Worm (Caenorhabditis elegans) whole organism, L4 larva: Measurements from ENCODE around the gene ric-4.

Experiments
- D1046.2 ChIP-seq: fragments of 200-800 bp; sonication (Bioruptor generic); IDR thresholded peaks from 2 replicates; pipeline ENCODE4 v1.3.6; 2022; ENCODE audit warnings: missing genetic modification characterization, missing compliant biosample characterization
- F44E2.7 ChIP-seq: fragments of 200-800 bp; sonication (Bioruptor generic); IDR thresholded peaks from 2 replicates; pipeline ENCODE4 v2.1.2; 2022; ENCODE audit warnings: missing genetic modification characterization, missing compliant biosample characterization
- T20F7.1 ChIP-seq: fragments of 200-800 bp; sonication (Bioruptor generic); optimal IDR thresholded peaks from 2 replicates; lab custom pipeline; 2018; ENCODE audit warnings: mild to moderate bottlenecking, missing genetic modification characterization, missing compliant biosample characterization
- T26A8.4 ChIP-seq: fragments of 200-800 bp; sonication (Bioruptor generic); IDR thresholded peaks from 2 replicates; pipeline ENCODE4 v1.3.6; 2022; ENCODE audit warnings: missing genetic modification characterization, missing compliant biosample characterization
- Y48G9A.11 ChIP-seq: fragments of 200-800 bp; sonication (Bioruptor generic); IDR thresholded peaks from 2 replicates; pipeline ENCODE4 v1.3.6; 2022; ENCODE audit warnings: missing genetic modification reagents, missing genetic modification characterization, missing compliant biosample characterization
- ZK337.2 ChIP-seq: fragments of 200-800 bp; sonication (Bioruptor generic); IDR thresholded peaks from 2 replicates; pipeline ENCODE4 v1.3.6; 2022; ENCODE audit warnings: missing genetic modification reagents, missing genetic modification characterization, missing compliant biosample characterization
- aha-1 ChIP-seq: fragments of 150-350 bp; peaks from one replicate; lab custom pipeline; 2014; ENCODE audit warnings: missing biosample characterization, missing genetic modification characterization
- arid-1 ChIP-seq: fragments of 200-800 bp; sonication (Bioruptor generic); conservative IDR thresholded peaks from 2 replicates; pipeline ENCODE4 v1.3.6; 2022; ENCODE audit warnings: missing genetic modification reagents, missing genetic modification characterization, missing compliant biosample characterization
- ceh-62 ChIP-seq: sonication (generic microtip); optimal IDR thresholded peaks from 2 replicates; lab custom pipeline; 2017; ENCODE audit warnings: missing biosample characterization, missing genetic modification characterization
- ces-1 ChIP-seq: fragments of 150-350 bp; sonication (generic microtip); optimal IDR thresholded peaks from 4 replicates; lab custom pipeline; 2014; ENCODE audit warnings: missing biosample characterization, missing genetic modification reagents, missing genetic modification characterization
- daf-19 ChIP-seq: fragments of 200-800 bp; sonication (Bioruptor generic); conservative IDR thresholded peaks from 2 replicates; pipeline ENCODE4 v1.3.6; 2022; ENCODE audit warnings: missing genetic modification characterization, missing compliant biosample characterization
- dmd-8 ChIP-seq: fragments of 200-800 bp; sonication (Bioruptor generic); IDR thresholded peaks from 2 replicates; pipeline ENCODE4 v1.3.6; 2022; ENCODE audit warnings: missing genetic modification characterization, missing compliant biosample characterization
- dmd-9 ChIP-seq: fragments of 200-800 bp; sonication (Bioruptor generic); IDR thresholded peaks from 2 replicates; pipeline ENCODE4 v1.3.6; 2022; ENCODE audit warnings: missing genetic modification reagents, missing genetic modification characterization, missing compliant biosample characterization
- fos-1 ChIP-seq: fragments of 150-350 bp; optimal IDR thresholded peaks from 2 replicates; lab custom pipeline; 2014; ENCODE audit warnings: missing biosample characterization, missing genetic modification characterization
- lin-29 ChIP-seq: fragments of 200-800 bp; sonication (Bioruptor generic); IDR thresholded peaks from 2 replicates; pipeline ENCODE4 v1.3.6; 2022; ENCODE audit warnings: missing genetic modification reagents, missing genetic modification characterization, missing compliant biosample characterization
- lir-3 ChIP-seq: sonication (generic microtip); optimal IDR thresholded peaks from 2 replicates; lab custom pipeline; 2016; ENCODE audit warnings: mild to moderate bottlenecking, missing genetic modification characterization, missing compliant biosample characterization
- madf-5 ChIP-seq, 2 experiments: fragments of 200-800 bp; sonication (Bioruptor generic); IDR thresholded peaks; 2 replicates each; pipeline ENCODE4 v1.3.6; 2022; ENCODE audit warnings: missing compliant biosample characterization in 2 of 2, missing genetic modification characterization in 2 of 2
- madf-9 ChIP-seq: fragments of 200-800 bp; sonication (Bioruptor generic); conservative IDR thresholded peaks from 2 replicates; pipeline ENCODE4 v1.3.6; 2022; ENCODE audit warnings: missing genetic modification reagents, missing genetic modification characterization, missing compliant biosample characterization
- mdl-1 ChIP-seq, 2 experiments: fragments of 150-350 bp in 1 of 2; sonication (generic microtip) in 1 of 2; optimal IDR thresholded peaks; 2 replicates each; lab custom pipeline; 2014 to 2017; ENCODE audit warnings: missing biosample characterization in 2 of 2, missing genetic modification characterization in 2 of 2
- nhr-41 ChIP-seq: fragments of 200-800 bp; sonication (Bioruptor generic); IDR thresholded peaks from 2 replicates; pipeline ENCODE4 v1.3.6; 2022; ENCODE audit warnings: missing genetic modification reagents, missing genetic modification characterization, missing compliant biosample characterization
- nhr-6 ChIP-seq: fragments of 150-350 bp; optimal IDR thresholded peaks from 2 replicates; lab custom pipeline; 2014; ENCODE audit warnings: missing biosample characterization, missing genetic modification characterization
- nhr-76 ChIP-seq: fragments of 150-350 bp; optimal IDR thresholded peaks from 2 replicates; lab custom pipeline; 2014; ENCODE audit warnings: missing biosample characterization, missing genetic modification characterization
- nhr-77 ChIP-seq: fragments of 150-350 bp; optimal IDR thresholded peaks from 2 replicates; lab custom pipeline; 2014; ENCODE audit warnings: missing biosample characterization, missing genetic modification characterization
- pha-4 ChIP-seq, 2 experiments: fragments of 150-350 bp in 1 of 2; fragments of 200-800 bp in 1 of 2; sonication (Bioruptor generic) in 1 of 2; IDR thresholded peaks in 1 of 2; optimal IDR thresholded peaks in 1 of 2; 2 replicates each; pipeline versions ENCODE4 v1.3.6 to Lab custom; 2014 to 2022; ENCODE audit warnings: missing genetic modification characterization in 2 of 2, missing genetic modification reagents in 2 of 2, missing biosample characterization in 1 of 2, missing compliant biosample characterization in 1 of 2
- rbr-2 ChIP-seq: sonication (generic microtip); optimal IDR thresholded peaks from 2 replicates; lab custom pipeline; 2016; ENCODE audit warnings: missing genotype, missing genetic modification characterization, missing compliant biosample characterization
- set-16 ChIP-seq: fragments of 200-800 bp; sonication (Bioruptor generic); IDR thresholded peaks from 2 replicates; pipeline ENCODE4 v1.3.6; 2022; ENCODE audit warnings: missing genetic modification reagents, missing genetic modification characterization, missing compliant biosample characterization
- tra-1 ChIP-seq: fragments of 200-800 bp; sonication (Bioruptor generic); IDR thresholded peaks from 2 replicates; pipeline ENCODE4 v1.3.6; 2022; ENCODE audit warnings: missing genetic modification reagents, missing genetic modification characterization, missing compliant biosample characterization
- zfp-2 ChIP-seq: sonication (generic microtip); optimal IDR thresholded peaks from 2 replicates; lab custom pipeline; 2016; ENCODE audit warnings: mild to moderate bottlenecking, missing genetic modification characterization, missing compliant biosample characterization
- zfp-3 ChIP-seq: fragments of 200-800 bp; sonication (Bioruptor generic); conservative IDR thresholded peaks from 2 replicates; pipeline ENCODE4 v1.3.6; 2022; ENCODE audit warnings: missing genetic modification reagents, missing genetic modification characterization, missing compliant biosample characterization
- zip-11 ChIP-seq: fragments of 200-800 bp; sonication (Bioruptor generic); IDR thresholded peaks from 2 replicates; pipeline ENCODE4 v1.3.6; 2022; ENCODE audit warnings: missing genetic modification characterization, missing compliant biosample characterization
- zip-2 ChIP-seq: fragments of 150-350 bp; optimal IDR thresholded peaks from 2 replicates; lab custom pipeline; 2014; ENCODE audit warnings: missing biosample characterization, missing genetic modification characterization
- ztf-7 ChIP-seq: fragments of 150-350 bp; optimal IDR thresholded peaks from 2 replicates; lab custom pipeline; 2014; ENCODE audit warnings: missing biosample characterization, missing genetic modification characterization

The ric-4 gene

ce11 chrV:10292819-10293357 lies 22.8 kb upstream of the ric-4 start, which contains the start of gene col-149 (continued):
- peak; percentile 6; the same call in 1 of the 2 replicates for TF ChIP-seq D1046.2 (GFP tag; lab: Robert Waterston, UW)
- no peak for TF ChIP-seq dmd-8
- no peak for TF ChIP-seq nhr-77 (tag; lab: Kevin White, UChicago)
- no peak for TF ChIP-seq T20F7.1 (GFP tag; lab: Kevin White, UChicago)
- no peak for TF ChIP-seq zip-11
- TF ChIP-seq madf-5 (GFP tag; IDR thresholded peaks at IDR 0.05; lab: Robert Waterston, UW): no peak
- no peak for TF ChIP-seq pha-4 (GFP tag; IDR thresholded peaks at IDR 0.05; lab: Robert Waterston, UW)
- no peak for TF ChIP-seq pha-4 (tag; optimal IDR thresholded peaks at IDR 0.05; lab: Kevin White, UChicago)
- TF ChIP-seq lir-3 (tag; lab: Kevin White, UChicago): no peak
- no peak for TF ChIP-seq fos-1 (tag; lab: Kevin White, UChicago)
- TF ChIP-seq mdl-1 (tag; optimal IDR thresholded peaks at IDR 0.05; lab: Kevin White, UChicago): no peak
- TF ChIP-seq T26A8.4 (GFP tag; lab: Robert Waterston, UW): no peak
- TF ChIP-seq F44E2.7 (GFP tag; lab: Robert Waterston, UW): no peak
- TF ChIP-seq ces-1: no peak
- TF ChIP-seq daf-19 (GFP tag; lab: Robert Waterston, UW): no peak
- TF ChIP-seq nhr-41 (GFP tag; lab: Robert Waterston, UW): no peak
- TF ChIP-seq ceh-62 (tag; lab: Kevin White, UChicago): no peak

- TF ChIP-seq lin-29 (GFP tag; lab: Robert Waterston, UW) (no peak), aha-1 (peak; percentile 14), nhr-6 (tag; lab: Kevin White, UChicago) (no peak), rbr-2 (no peak), ZK337.2 (GFP tag; lab: Robert Waterston, UW) (no peak), arid-1 (GFP tag; lab: Robert Waterston, UW) (no peak), set-16 (GFP tag; lab: Robert Waterston, UW) (peak; percentile 76; the same call in 1 of the 2 replicates), nhr-76 (tag; lab: Kevin White, UChicago) (no peak)
Measured at ce11 chrV:10291848-10292247, 21.7 kb upstream of the ric-4 start.

ce11 chrV:10289743-10290142 lies 19.6 kb upstream of the ric-4 start, which contains the start of gene B0024.15:
TSS of gene B0024.15 (plus strand) at chrV:10290043.
- TF ChIP-seq Y48G9A.11 (GFP tag; lab: Robert Waterston, UW): no peak
- TF ChIP-seq zfp-3 (GFP tag; lab: Robert Waterston, UW): no peak
- no peak for TF ChIP-seq madf-9 (GFP tag; lab: Robert Waterston, UW)
- TF ChIP-seq aha-1: peak; percentile 47
- TF ChIP-seq pha-4 (GFP tag; IDR thresholded peaks at IDR 0.05; lab: Robert Waterston, UW): no peak
- TF ChIP-seq pha-4 (tag; optimal IDR thresholded peaks at IDR 0.05; lab: Kevin White, UChicago): no peak

ce11 chrV:10287260-10287659 lies 17.1 kb upstream of the ric-4 start, which contains the start of gene B0024.3:
TSS of gene B0024.3 (plus strand) at chrV:10287560.
- TF ChIP-seq ztf-7 (tag; lab: Kevin White, UChicago) (no peak), zip-2 (tag; lab: Kevin White, UChicago) (no peak), dmd-9 (GFP tag; lab: Robert Waterston, UW) (no peak), tra-1 (GFP tag; lab: Robert Waterston, UW) (no peak), zfp-2 (tag; lab: Kevin White, UChicago) (no peak)
- TF ChIP-seq, all 104 proteins: peak for 0

ce11 chrV:10285853-10286252 lies 15.7 kb upstream of the ric-4 start:
- TF ChIP-seq fos-1 (tag; lab: Kevin White, UChicago): no peak
- TF ChIP-seq ztf-7 (tag; lab: Kevin White, UChicago): no peak
